Worm (Caenorhabditis elegans) whole organism, L3 larva: ENCODE data around the gene F25H9.7.
A peak's percentile ranks its signal among the peaks of the same experiment; 100 is the strongest.

ENCODE experiments used
- ZK546.5 ChIP-seq: sonication (generic microtip); optimal IDR thresholded peaks from 2 replicates; lab custom pipeline; 2017; ENCODE audit warnings: missing biosample characterization, missing genetic modification characterization
- aly-2 ChIP-seq: fragments of 150-350 bp; optimal IDR thresholded peaks from 2 replicates; lab custom pipeline; 2014; ENCODE audit warnings: missing biosample characterization, missing genetic modification characterization
- ama-1 ChIP-seq: fragments of 150-350 bp; optimal IDR thresholded peaks from 2 replicates; lab custom pipeline; 2018
- ceh-28 ChIP-seq: fragments of 150-350 bp; optimal IDR thresholded peaks from 2 replicates; lab custom pipeline; 2014; ENCODE audit warnings: missing biosample characterization, missing genetic modification reagents, missing genetic modification characterization
- ceh-82 ChIP-seq: fragments of 150-350 bp; optimal IDR thresholded peaks from 2 replicates; lab custom pipeline; 2014; ENCODE audit warnings: missing biosample characterization, missing genetic modification characterization
- ceh-9 ChIP-seq: sonication (generic microtip); optimal IDR thresholded peaks from 2 replicates; lab custom pipeline; 2018; ENCODE audit warnings: missing biosample characterization, missing genetic modification characterization
- egl-5 ChIP-seq: fragments of 150-350 bp; optimal IDR thresholded peaks from 2 replicates; lab custom pipeline; 2017; ENCODE audit warnings: missing biosample characterization, missing genetic modification reagents, missing genetic modification characterization, inconsistent platforms
- elt-1 ChIP-seq: fragments of 150-350 bp; optimal IDR thresholded peaks from 2 replicates; lab custom pipeline; 2014; ENCODE audit warnings: missing biosample characterization, missing genetic modification characterization
- elt-2 ChIP-seq: sonication (generic microtip); optimal IDR thresholded peaks from 2 replicates; lab custom pipeline; 2016; ENCODE audit warnings: missing genetic modification reagents, mild to moderate bottlenecking, missing genetic modification characterization, missing compliant biosample characterization
- elt-3 ChIP-seq, 3 experiments: fragments of 150-350 bp in 1 of 3; sonication (generic microtip) in 2 of 3; optimal IDR thresholded peaks; 2 replicates in 2 of 3; 4 replicates in 1 of 3; lab custom pipeline; 2014 to 2017; ENCODE audit warnings: missing biosample characterization in 3 of 3, missing genetic modification characterization in 3 of 3
- eor-1 ChIP-seq, 2 experiments: fragments of 150-350 bp; optimal IDR thresholded peaks; 2 replicates each; lab custom pipeline; 2014 to 2018; ENCODE audit warnings: missing biosample characterization in 2 of 2, missing genetic modification characterization in 2 of 2
- fkh-10 ChIP-seq: sonication (generic microtip); optimal IDR thresholded peaks from 2 replicates; lab custom pipeline; 2017; ENCODE audit warnings: missing biosample characterization, missing genetic modification reagents, missing genetic modification characterization
- fkh-2 ChIP-seq: fragments of 150-350 bp; optimal IDR thresholded peaks from 2 replicates; lab custom pipeline; 2014; ENCODE audit warnings: missing biosample characterization, missing genetic modification reagents, missing genetic modification characterization
- fos-1 ChIP-seq: fragments of 150-350 bp; optimal IDR thresholded peaks from 2 replicates; lab custom pipeline; 2014; ENCODE audit warnings: missing biosample characterization, missing genetic modification characterization
- hmg-11 ChIP-seq: sonication (generic microtip); optimal IDR thresholded peaks from 2 replicates; lab custom pipeline; 2016; ENCODE audit warnings: missing genetic modification characterization, missing compliant biosample characterization
- jun-1 ChIP-seq: fragments of 150-350 bp; optimal IDR thresholded peaks from 2 replicates; lab custom pipeline; 2014; ENCODE audit warnings: missing biosample characterization, missing genetic modification reagents, missing genetic modification characterization
- lin-15B ChIP-seq: fragments of 150-350 bp; optimal IDR thresholded peaks from 2 replicates; lab custom pipeline; 2014; ENCODE audit warnings: missing biosample characterization, missing genetic modification characterization
- lin-39 ChIP-seq: fragments of 150-350 bp; optimal IDR thresholded peaks from 2 replicates; lab custom pipeline; 2018; ENCODE audit warnings: missing biosample characterization, missing genetic modification reagents, missing genetic modification characterization
- lsy-12 ChIP-seq: sonication (generic microtip); optimal IDR thresholded peaks from 2 replicates; lab custom pipeline; 2016; ENCODE audit warnings: mild to moderate bottlenecking, missing genetic modification characterization, missing compliant biosample characterization
- mdl-1 ChIP-seq: fragments of 150-350 bp; optimal IDR thresholded peaks from 2 replicates; lab custom pipeline; 2014; ENCODE audit warnings: missing biosample characterization, missing genetic modification characterization
- mml-1 ChIP-seq: fragments of 150-350 bp; sonication (generic microtip); optimal IDR thresholded peaks from 3 replicates; lab custom pipeline; 2014; ENCODE audit warnings: missing biosample characterization, missing genetic modification characterization
- nfya-1 ChIP-seq: sonication (generic microtip); optimal IDR thresholded peaks from 2 replicates; lab custom pipeline; 2017; ENCODE audit warnings: missing genetic modification characterization, mild to moderate bottlenecking, missing compliant biosample characterization, antibody characterized with exemption, moderate library complexity; ENCODE audit not compliant: insufficient read depth
- nhr-11 ChIP-seq: fragments of 150-350 bp; optimal IDR thresholded peaks from 2 replicates; lab custom pipeline; 2014; ENCODE audit warnings: missing biosample characterization, missing genetic modification characterization
- nhr-23 ChIP-seq: fragments of 150-350 bp; optimal IDR thresholded peaks from 2 replicates; lab custom pipeline; 2014; ENCODE audit warnings: missing biosample characterization, missing genetic modification reagents, missing genetic modification characterization
- nhr-237 ChIP-seq: fragments of 150-350 bp; optimal IDR thresholded peaks from 2 replicates; lab custom pipeline; 2014; ENCODE audit warnings: missing biosample characterization, missing genetic modification characterization
- nhr-25 ChIP-seq: sonication (generic microtip); optimal IDR thresholded peaks from 2 replicates; lab custom pipeline; 2017; ENCODE audit warnings: missing biosample characterization, missing genetic modification characterization
- nhr-28 ChIP-seq: fragments of 150-350 bp; optimal IDR thresholded peaks from 2 replicates; lab custom pipeline; 2014; ENCODE audit warnings: missing biosample characterization, missing genetic modification characterization
- nhr-43 ChIP-seq: sonication (generic microtip); optimal IDR thresholded peaks from 2 replicates; lab custom pipeline; 2016; ENCODE audit warnings: mild to moderate bottlenecking, missing genetic modification characterization, missing compliant biosample characterization; ENCODE audit not compliant: poor library complexity, severe bottlenecking
- nhr-67 ChIP-seq: fragments of 150-350 bp; optimal IDR thresholded peaks from 2 replicates; lab custom pipeline; 2014; ENCODE audit warnings: missing biosample characterization, missing genetic modification characterization
- nhr-76 ChIP-seq: fragments of 150-350 bp; sonication (generic microtip); optimal IDR thresholded peaks from 5 replicates; lab custom pipeline; 2014; ENCODE audit warnings: missing biosample characterization, missing genetic modification characterization
- pha-4 ChIP-seq: fragments of 150-350 bp; optimal IDR thresholded peaks from 2 replicates; lab custom pipeline; 2014; ENCODE audit warnings: missing biosample characterization, missing genetic modification reagents, missing genetic modification characterization
- sea-2 ChIP-seq: fragments of 150-350 bp; sonication (generic microtip); optimal IDR thresholded peaks from 4 replicates; lab custom pipeline; 2014; ENCODE audit warnings: missing biosample characterization, missing genetic modification reagents, missing genetic modification characterization
- skn-1 ChIP-seq: fragments of 150-350 bp; optimal IDR thresholded peaks from 2 replicates; lab custom pipeline; 2014; ENCODE audit warnings: missing biosample characterization, missing genetic modification characterization
- snpc-4 ChIP-seq: fragments of 150-350 bp; optimal IDR thresholded peaks from 2 replicates; lab custom pipeline; 2014; ENCODE audit warnings: missing biosample characterization, missing genetic modification characterization
- tbx-2 ChIP-seq: sonication (generic microtip); optimal IDR thresholded peaks from 2 replicates; lab custom pipeline; 2016; ENCODE audit warnings: mild to moderate bottlenecking, missing genetic modification characterization, missing compliant biosample characterization
- ztf-11 ChIP-seq: fragments of 150-350 bp; optimal IDR thresholded peaks from 2 replicates; lab custom pipeline; 2014; ENCODE audit warnings: missing biosample characterization, missing genetic modification characterization
- ztf-4 ChIP-seq: fragments of 150-350 bp; optimal IDR thresholded peaks from 2 replicates; lab custom pipeline; 2014; ENCODE audit warnings: missing biosample characterization, missing genetic modification characterization

Gene F25H9.7

DNA sequence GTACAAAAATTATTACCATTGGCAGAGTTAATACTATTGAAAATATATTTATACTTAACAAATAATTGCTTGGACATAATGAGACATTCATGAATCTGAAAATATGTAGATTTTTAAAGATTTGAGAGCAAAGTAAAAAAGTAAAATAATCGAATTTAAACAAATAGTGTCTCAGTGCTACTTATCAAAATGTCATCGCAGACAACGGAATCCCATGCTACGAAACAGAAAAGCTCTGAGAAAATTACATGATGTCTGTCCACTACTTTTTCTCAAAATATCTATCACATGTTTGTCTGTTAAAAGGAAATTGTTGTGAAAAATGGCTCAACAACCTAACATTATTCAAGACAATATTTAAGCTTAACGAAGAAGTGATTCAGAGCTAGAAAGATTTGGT, 16.2 kb downstream of the F25H9.7 start, which contains the start of gene T10G3.4:
Gene T10G3.4, minus strand, starts transcription at position 101 of the 400 bp plus-strand sequence.
- TF ChIP-seq pha-4 (tag; lab: Kevin White, UChicago) (no peak), hmg-11 (tag; lab: Kevin White, UChicago) (no peak), lin-39 (tag; lab: Kevin White, UChicago) (no peak), eor-1 (tag; optimal IDR thresholded peaks at IDR 0.05; lab: Kevin White, UChicago) (no peak), nhr-28 (tag; lab: Kevin White, UChicago) (no peak), lsy-12 (tag; lab: Kevin White, UChicago) (no peak), nhr-67 (tag; lab: Kevin White, UChicago) (no peak), nhr-43 (tag; lab: Kevin White, UChicago) (no peak), elt-2 (no peak), sea-2 (GFP tag; lab: Kevin White, UChicago) (no peak), fkh-2 (tag; lab: Kevin White, UChicago) (no peak), ceh-9 (tag; lab: Kevin White, UChicago) (no peak), snpc-4 (no peak), ZK546.5 (tag; lab: Kevin White, UChicago) (no peak), nhr-237 (tag; lab: Kevin White, UChicago) (no peak), nhr-76 (tag; lab: Kevin White, UChicago) (no peak)

DNA sequence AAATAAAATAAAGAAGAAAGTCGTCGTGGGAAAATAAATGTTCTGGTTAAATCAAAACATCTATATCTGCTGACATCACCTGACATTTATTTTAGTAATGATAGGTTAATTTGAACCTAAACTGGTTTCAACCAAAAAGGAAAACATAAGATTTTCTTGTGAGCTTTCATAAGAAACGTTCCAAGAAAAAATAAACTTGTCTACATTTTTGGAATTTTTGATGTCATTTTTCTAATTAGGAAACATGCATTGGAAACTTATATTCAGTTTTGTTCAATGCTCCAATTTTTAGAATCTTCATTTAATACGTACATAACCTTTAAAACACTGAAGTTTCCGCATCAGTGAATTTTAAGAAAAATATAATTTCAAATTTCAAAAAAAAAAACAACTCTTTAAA, 17.6 kb downstream of the F25H9.7 start:
- TF ChIP-seq lsy-12 (tag; lab: Kevin White, UChicago) (no peak), mml-1 (tag; lab: Kevin White, UChicago) (no peak), nhr-28 (tag; lab: Kevin White, UChicago) (no peak), nfya-1 (tag; lab: Kevin White, UChicago) (no peak), fos-1 (tag; lab: Kevin White, UChicago) (no peak), ceh-28 (no peak), lin-39 (tag; lab: Kevin White, UChicago) (no peak), fkh-10 (GFP tag; lab: Kevin White, UChicago) (no peak), elt-3 (tag; optimal IDR thresholded peaks at IDR 0.05; lab: Kevin White, UChicago) (no peak), mdl-1 (no peak)

DNA sequence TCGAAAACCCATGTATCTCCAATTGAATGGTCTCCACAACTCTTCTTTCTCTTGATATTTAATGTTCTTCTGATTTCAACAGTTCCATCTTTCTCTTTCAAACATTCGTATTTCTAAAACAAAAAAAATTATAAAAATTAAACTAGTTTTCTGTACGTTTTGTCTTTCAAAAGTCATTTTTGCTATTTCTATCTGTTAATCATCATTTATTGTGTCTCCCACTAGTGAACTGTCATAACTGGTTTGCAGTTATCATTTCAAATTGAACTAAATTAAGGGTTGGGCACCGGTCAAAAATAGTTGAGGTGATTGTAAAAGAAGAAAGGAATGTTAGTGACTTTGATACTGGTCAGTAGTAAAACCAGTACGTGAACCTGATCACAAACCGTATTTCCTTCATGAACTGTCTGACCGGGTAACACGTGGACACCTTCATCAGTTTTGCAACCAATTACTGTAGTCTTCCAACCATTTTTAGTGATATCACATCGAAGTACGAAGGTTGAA, 20.2 kb downstream of the F25H9.7 start:
- no peak for TF ChIP-seq nfya-1 (tag; lab: Kevin White, UChicago)
- TF ChIP-seq elt-3 (tag; optimal IDR thresholded peaks at IDR 0.05; lab: Kevin White, UChicago) = peak in 1 of 3 experiments; percentile 30
- no peak for TF ChIP-seq ztf-11
- no peak for TF ChIP-seq lin-39 (tag; lab: Kevin White, UChicago)
- TF ChIP-seq pha-4 (tag; lab: Kevin White, UChicago) = no peak
- TF ChIP-seq ceh-82 (tag; lab: Kevin White, UChicago) = no peak
- no peak for TF ChIP-seq ztf-4

DNA sequence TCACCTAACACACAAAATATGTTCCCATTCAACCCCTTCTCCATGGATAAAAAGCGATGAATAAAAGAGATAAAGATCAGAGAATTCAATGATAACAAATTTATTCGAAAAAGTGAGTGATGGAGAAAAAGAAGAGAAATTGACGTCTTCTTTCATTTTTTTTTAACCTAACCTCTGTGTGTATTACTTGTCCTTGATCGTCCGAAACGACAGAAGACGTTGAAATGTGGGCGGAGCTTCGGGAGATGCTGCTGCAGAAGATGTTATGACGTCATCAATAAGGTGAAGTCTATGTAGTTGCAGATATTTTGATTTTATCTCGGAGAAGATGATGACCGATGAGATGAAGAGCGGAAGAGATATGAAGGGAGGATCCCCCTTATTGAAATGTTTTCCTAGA, 21.7 kb downstream of the F25H9.7 start, which contains the start of gene T10G3.3:
Gene T10G3.3, minus strand, starts transcription at position 370 of the 400 bp plus-strand sequence.
- peak; percentile 90 for TF ChIP-seq elt-1 (tag; lab: Kevin White, UChicago)
- TF ChIP-seq lin-39 (tag; lab: Kevin White, UChicago) = no peak
- peak; percentile 39 for TF ChIP-seq nhr-23 (tag; lab: Kevin White, UChicago)
- peak; percentile 2 for TF ChIP-seq nhr-43 (tag; lab: Kevin White, UChicago)
- TF ChIP-seq ama-1 (lab: Kevin White, UChicago) = no peak
- no peak for TF ChIP-seq sea-2 (GFP tag; lab: Kevin White, UChicago)
- TF ChIP-seq nhr-25 (tag; lab: Kevin White, UChicago) = peak; percentile 69

DNA sequence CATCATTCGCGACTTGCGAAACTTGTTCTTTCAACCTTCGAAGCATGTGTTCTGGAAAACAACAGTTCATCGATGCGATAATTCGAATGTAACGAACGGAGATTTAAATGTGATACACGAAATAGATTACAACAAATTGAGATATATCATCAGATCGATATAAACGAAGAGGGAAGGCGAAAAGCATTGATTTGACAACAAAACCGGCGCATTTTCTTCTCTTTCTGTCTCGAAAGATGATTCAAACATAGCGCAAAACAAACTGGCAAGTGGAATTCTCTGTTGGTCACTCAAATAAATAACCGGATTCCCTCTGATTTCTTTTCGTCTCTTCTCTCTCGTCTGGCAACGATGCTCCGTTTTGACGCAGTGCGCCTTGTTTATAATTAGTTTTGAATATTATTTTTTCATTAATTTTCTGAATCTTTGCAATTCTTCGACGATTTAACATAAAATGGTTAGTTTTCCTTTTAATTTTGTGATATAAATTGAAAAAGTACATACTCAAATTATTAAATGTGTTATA, 29.2 kb downstream of the F25H9.7 start, which contains the start of the genes eea-1 and gut-2:
Gene eea-1, minus strand, starts transcription at position 51 of the 526 bp plus-strand sequence.
Gene gut-2, plus strand, starts transcription at position 369 of the 526 bp plus-strand sequence.
- TF ChIP-seq nhr-43 (tag; lab: Kevin White, UChicago) (peak; percentile 74), elt-2 (peak; percentile 14), nhr-25 (tag; lab: Kevin White, UChicago) (peak; percentile 73), snpc-4 (peak; percentile 79), aly-2 (no peak), lsy-12 (tag; lab: Kevin White, UChicago) (no peak), nhr-11 (tag; lab: Kevin White, UChicago) (no peak), ama-1 (lab: Kevin White, UChicago) (peak; percentile 19), eor-1 (tag; optimal IDR thresholded peaks at IDR 0.05; lab: Kevin White, UChicago) (no peak), tbx-2 (tag; lab: Kevin White, UChicago) (no peak), ceh-28 (peak; percentile 40), lin-15B (peak; percentile 77), nhr-67 (tag; lab: Kevin White, UChicago) (no peak), ZK546.5 (tag; lab: Kevin White, UChicago) (no peak), hmg-11 (tag; lab: Kevin White, UChicago) (peak; percentile 74), jun-1 (tag; lab: Kevin White, UChicago) (no peak), lin-39 (tag; lab: Kevin White, UChicago) (peak; percentile 8), mdl-1 (no peak), elt-1 (tag; lab: Kevin White, UChicago) (no peak), egl-5 (peak; percentile 60), pha-4 (tag; lab: Kevin White, UChicago) (peak; percentile 92), nhr-237 (tag; lab: Kevin White, UChicago) (no peak), nhr-23 (tag; lab: Kevin White, UChicago) (peak; percentile 86), nfya-1 (tag; lab: Kevin White, UChicago) (peak; percentile 69), skn-1 (tag; lab: Kevin White, UChicago) (no peak)
